Worm (Caenorhabditis elegans): Measurements from ENCODE around the gene fbxa-76.

Gene fbxa-76

ce11 chrIII:1207027-1207426 lies 41.9 kb downstream of the fbxa-76 start:
- TF ChIP-seq aha-1 (tag; optimal IDR thresholded peaks at IDR 0.05) (no peak), sox-4 (tag; optimal IDR thresholded peaks at IDR 0.05) (no peak), snu-23 (GFP tag; optimal IDR thresholded peaks at IDR 0.05) (no peak), lin-35 (GFP tag; optimal IDR thresholded peaks at IDR 0.05) (no peak)

ce11 chrIII:1206331-1206730 lies 42.6 kb downstream of the fbxa-76 start:
- TF ChIP-seq hlh-17 (GFP tag; optimal IDR thresholded peaks at IDR 0.05; ENCODE audit: borderline replicate concordance): no peak
- TF ChIP-seq nhr-28 (tag; optimal IDR thresholded peaks at IDR 0.05): no peak
- no peak for TF ChIP-seq elt-2 (tag; optimal IDR thresholded peaks at IDR 0.05)
- TF ChIP-seq nhr-12 (tag; optimal IDR thresholded peaks at IDR 0.05): no peak
- TF ChIP-seq efl-3 (GFP tag; optimal IDR thresholded peaks at IDR 0.05): no peak
- TF ChIP-seq ces-1 (GFP tag; optimal IDR thresholded peaks at IDR 0.05): no peak
- no peak for TF ChIP-seq nhr-19 (GFP tag; conservative IDR thresholded peaks at IDR 0.05)
- TF ChIP-seq aha-1 (tag; optimal IDR thresholded peaks at IDR 0.05): no peak
- no peak for TF ChIP-seq isw-1 (GFP tag; IDR thresholded peaks at IDR 0.05)
- no peak for TF ChIP-seq ets-5 (GFP tag; IDR thresholded peaks at IDR 0.05)
- TF ChIP-seq mep-1 (tag; optimal IDR thresholded peaks at IDR 0.05): no peak
- TF ChIP-seq F16B12.6 (tag; optimal IDR thresholded peaks at IDR 0.05): no peak
- no peak for TF ChIP-seq alr-1 (tag; optimal IDR thresholded peaks at IDR 0.05; ENCODE audit: borderline replicate concordance)
- no peak for TF ChIP-seq swsn-7 (tag; optimal IDR thresholded peaks at IDR 0.05)

- TF ChIP-seq fkh-8 (tag; optimal IDR thresholded peaks at IDR 0.05) (no peak), nhr-28 (tag; optimal IDR thresholded peaks at IDR 0.05) (no peak), nhr-85 (tag) (no peak), pqm-1 (tag; optimal IDR thresholded peaks at IDR 0.05) (no peak), rnt-1 (tag; optimal IDR thresholded peaks at IDR 0.05) (no peak), fkh-4 (tag; optimal IDR thresholded peaks at IDR 0.05; ENCODE audit: borderline replicate concordance) (no peak), ceh-88 (GFP tag; IDR thresholded peaks at IDR 0.05) (no peak), elt-2 (tag; optimal IDR thresholded peaks at IDR 0.05) (no peak), nhr-90 (tag; optimal IDR thresholded peaks at IDR 0.05; ENCODE audit: poor library complexity) (no peak)
Measured at ce11 chrIII:1205421-1205820, 43.5 kb downstream of the fbxa-76 start.

ce11 chrIII:1201958-1202596 lies 46.9 kb downstream of the fbxa-76 start, which contains the start of the genes mrpl-45 and Y119D3B.12:
mrpl-45 (minus strand) TSS chrIII:1202008.
Y119D3B.12 (plus strand) TSS chrIII:1202546.
- TF ChIP-seq vab-15 (tag; optimal IDR thresholded peaks at IDR 0.05): no peak
- TF ChIP-seq lir-3 (tag; optimal IDR thresholded peaks at IDR 0.05; ENCODE audit: poor library complexity): no peak
- TF ChIP-seq fos-1 (tag; optimal IDR thresholded peaks at IDR 0.05): peak; percentile 48
- peak; percentile 78 to 85 (median 85) for TF ChIP-seq dpl-1 (GFP tag; optimal IDR thresholded peaks at IDR 0.05)
- peak; percentile 67 for TF ChIP-seq grh-1 (GFP tag; IDR thresholded peaks at IDR 0.05)
- TF ChIP-seq ceh-82 (tag; optimal IDR thresholded peaks at IDR 0.05): peak; percentile 86 to 93 (median 91)
- TF ChIP-seq tlp-1 (tag; optimal IDR thresholded peaks at IDR 0.05): no peak
- TF ChIP-seq lin-39 (tag; optimal IDR thresholded peaks at IDR 0.05): peak; percentile 75
- TF ChIP-seq aly-2 (tag; optimal IDR thresholded peaks at IDR 0.05): peak; percentile 61
- TF ChIP-seq hpl-2 (GFP tag; optimal IDR thresholded peaks at IDR 0.05): no peak
- TF ChIP-seq C16A3.4 (tag; optimal IDR thresholded peaks at IDR 0.05): peak; percentile 72
- TF ChIP-seq nhr-84 (tag; optimal IDR thresholded peaks at IDR 0.05): no peak
- TF ChIP-seq hlh-4 (tag; optimal IDR thresholded peaks at IDR 0.05): no peak
- TF ChIP-seq unc-30 (tag; optimal IDR thresholded peaks at IDR 0.05): peak; percentile 40
- TF ChIP-seq ceh-63 (GFP tag; optimal IDR thresholded peaks at IDR 0.05): no peak
- no peak for TF ChIP-seq nhr-90 (tag; optimal IDR thresholded peaks at IDR 0.05; ENCODE audit: poor library complexity)
- no peak for TF ChIP-seq pax-3 (tag; optimal IDR thresholded peaks at IDR 0.05)
- TF ChIP-seq egl-13 (tag; optimal IDR thresholded peaks at IDR 0.05): no peak
- TF ChIP-seq lin-14 (GFP tag; optimal IDR thresholded peaks at IDR 0.05): no peak
- TF ChIP-seq dsc-1 (tag; optimal IDR thresholded peaks at IDR 0.05): no peak
- TF ChIP-seq blmp-1 (tag; optimal IDR thresholded peaks at IDR 0.05): peak; percentile 38
- no peak for TF ChIP-seq C34B4.2 (tag; optimal IDR thresholded peaks at IDR 0.05)
- peak in 2 of 6 experiments; percentile 67 to 79 for TF ChIP-seq elt-3 (tag; optimal IDR thresholded peaks at IDR 0.05)
- peak; percentile 78 for TF ChIP-seq unc-86 (tag; optimal IDR thresholded peaks at IDR 0.05)
- peak; percentile 35 for TF ChIP-seq C04F5.9 (tag; optimal IDR thresholded peaks at IDR 0.05)

All from whole organism, L1 larva.